Worm (Caenorhabditis elegans): ENCODE data around the gene grp-1.

Gene grp-1

DNA sequence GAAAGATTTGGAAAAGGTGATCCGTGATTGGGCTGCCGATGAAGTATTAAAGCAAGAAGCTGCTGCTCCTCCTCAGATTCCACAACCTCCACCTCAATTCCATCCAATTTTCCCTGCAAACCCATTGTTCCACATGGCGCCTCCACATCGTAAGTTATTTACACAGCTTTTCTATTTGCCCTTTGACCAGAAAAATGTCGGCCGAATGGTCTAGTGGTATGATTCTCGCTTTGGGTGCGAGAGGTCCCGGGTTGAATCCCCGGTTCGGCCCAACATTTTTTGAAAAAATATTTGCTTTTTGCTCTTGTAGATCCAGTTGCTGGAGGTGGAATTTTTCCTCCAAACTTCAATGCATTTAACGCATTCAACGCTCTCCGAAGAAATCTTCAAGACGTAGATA is 16.3 kb upstream of the grp-1 start (continued):
- TF ChIP-seq fos-1 (tag; optimal IDR thresholded peaks at IDR 0.05) = no peak
- no peak for TF ChIP-seq R02D3.7 (tag; optimal IDR thresholded peaks at IDR 0.05)
- 0 out of 4 replicates have a peak, but pooled peaks have one; percentile 10 to 15 for TF ChIP-seq madf-5 (GFP tag; IDR thresholded peaks at IDR 0.05)
- TF ChIP-seq F26F4.8 (GFP tag; conservative IDR thresholded peaks at IDR 0.05) = peak; percentile 71; the same call in 1 of the 2 replicates

DNA sequence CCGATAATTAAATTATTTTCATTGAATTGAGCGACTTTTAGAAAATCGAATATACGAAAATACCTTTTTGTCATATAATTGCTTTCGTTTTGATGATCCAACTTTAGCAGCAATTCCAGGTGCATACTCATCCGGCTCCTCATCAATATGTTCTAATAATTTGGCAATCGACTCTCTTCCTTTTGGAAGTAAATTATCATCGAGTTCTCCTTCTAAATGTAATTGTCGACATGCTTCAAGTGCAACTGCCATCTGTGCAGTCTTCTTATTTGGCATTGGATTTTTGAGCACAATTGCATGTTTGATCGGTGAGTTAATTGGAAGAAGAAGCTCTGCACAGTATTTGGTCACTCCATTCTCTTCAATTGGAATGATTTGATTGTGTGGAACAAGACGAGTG is 8.3 kb upstream of the grp-1 start:
- TF ChIP-seq unc-62 (GFP tag; optimal IDR thresholded peaks at IDR 0.05 in 1 of 2) = peak in 1 of 2 experiments; percentile 97
- no peak for TF ChIP-seq unc-62 (tag; optimal IDR thresholded peaks at IDR 0.05)
- no peak for TF ChIP-seq F49E8.2 (tag; optimal IDR thresholded peaks at IDR 0.05; ENCODE audit: borderline replicate concordance)
- no peak for TF ChIP-seq F44E2.7 (GFP tag; IDR thresholded peaks at IDR 0.05)

DNA sequence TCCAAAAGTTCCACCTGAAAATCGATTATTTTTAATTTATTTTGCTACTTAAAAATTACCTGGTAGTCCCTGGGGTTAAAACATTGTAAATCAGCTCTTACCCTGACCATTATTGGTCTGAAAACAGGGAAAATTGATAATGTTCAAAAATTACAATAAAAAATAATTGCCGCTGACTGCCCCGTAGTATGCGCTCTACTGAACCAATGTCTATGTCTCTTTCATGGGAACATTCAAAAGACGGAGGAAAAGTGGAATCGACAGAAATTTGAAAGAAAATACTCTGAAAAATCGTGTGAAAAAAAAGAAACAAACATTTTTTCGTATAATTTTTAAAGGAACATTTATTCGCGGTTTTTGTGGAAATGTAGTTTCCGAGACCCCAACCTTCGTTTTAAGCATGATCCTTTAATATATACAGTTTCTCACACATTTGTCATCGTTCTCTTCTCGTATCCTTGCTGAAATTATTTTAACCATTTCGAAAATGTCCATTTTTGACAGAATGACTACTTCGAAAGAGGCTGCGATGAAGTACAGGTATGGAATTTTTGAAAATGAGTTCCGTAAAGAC is 5.3 kb upstream of the grp-1 start, which contains the start of the genes dcr-1 and apc-2:
TSS of gene dcr-1 (minus strand) at position 117 of the 574 bp plus-strand sequence.
TSS of gene apc-2 (plus strand) at position 465 of the 574 bp plus-strand sequence.
- TF ChIP-seq ama-1 (optimal IDR thresholded peaks at IDR 0.05) = no peak
- TF ChIP-seq dpl-1 (GFP tag; optimal IDR thresholded peaks at IDR 0.05) = peak; percentile 37
- peak; percentile 10 for TF ChIP-seq nhr-28 (tag; optimal IDR thresholded peaks at IDR 0.05)

DNA sequence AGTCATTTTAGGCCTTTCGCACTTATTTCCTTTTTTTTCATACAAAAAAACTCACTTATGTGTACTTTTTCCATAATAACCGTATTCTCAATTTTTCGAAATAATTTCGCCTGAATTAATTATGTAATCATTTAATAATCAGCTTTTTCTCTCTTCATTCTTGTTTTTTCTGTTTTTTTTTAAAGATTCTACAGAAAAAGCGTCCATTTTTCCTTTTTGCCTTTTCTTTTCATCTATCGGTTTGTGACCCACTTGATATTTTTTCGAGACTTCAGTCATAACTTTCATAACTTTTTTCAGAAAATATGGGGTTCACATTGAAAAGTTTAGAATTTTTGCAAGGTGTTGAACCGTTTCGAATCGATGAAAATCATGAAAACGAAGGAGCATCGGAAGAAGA is 2.7 kb downstream of the grp-1 start, which contains the start of gene vms-1:
TSS of gene vms-1 (plus strand) at position 301 of the 400 bp plus-strand sequence.
- TF ChIP-seq R02D3.7 (tag; optimal IDR thresholded peaks at IDR 0.05) (no peak), nhr-102 (tag; optimal IDR thresholded peaks at IDR 0.05) (no peak), daf-8 (GFP tag; IDR thresholded peaks at IDR 0.05) (no peak), nhr-42 (GFP tag; IDR thresholded peaks at IDR 0.05) (no peak), lin-15B (tag; optimal IDR thresholded peaks at IDR 0.05) (no peak), spr-3 (GFP tag; optimal IDR thresholded peaks at IDR 0.05) (no peak), lsy-2 (tag; optimal IDR thresholded peaks at IDR 0.05) (no peak), F37D6.2 (tag; optimal IDR thresholded peaks at IDR 0.05) (no peak), lin-13 (GFP tag; optimal IDR thresholded peaks at IDR 0.05) (no peak), dve-1 (tag; optimal IDR thresholded peaks at IDR 0.05; ENCODE audit: insufficient read depth) (no peak), Y75B8A.6 (GFP tag; IDR thresholded peaks at IDR 0.05) (no peak), ceh-44 (GFP tag; IDR thresholded peaks at IDR 0.05) (no peak), lin-38 (GFP tag; IDR thresholded peaks at IDR 0.05) (no peak), F10B5.3 (tag; optimal IDR thresholded peaks at IDR 0.05) (no peak), mep-1 (tag; optimal IDR thresholded peaks at IDR 0.05) (no peak), T20F7.1 (GFP tag; optimal IDR thresholded peaks at IDR 0.05) (no peak), zfp-2 (tag; optimal IDR thresholded peaks at IDR 0.05) (no peak), lin-39 (tag; optimal IDR thresholded peaks at IDR 0.05) (no peak), jun-1 (tag; optimal IDR thresholded peaks at IDR 0.05) (no peak), set-16 (GFP tag; IDR thresholded peaks at IDR 0.05) (no peak)

DNA sequence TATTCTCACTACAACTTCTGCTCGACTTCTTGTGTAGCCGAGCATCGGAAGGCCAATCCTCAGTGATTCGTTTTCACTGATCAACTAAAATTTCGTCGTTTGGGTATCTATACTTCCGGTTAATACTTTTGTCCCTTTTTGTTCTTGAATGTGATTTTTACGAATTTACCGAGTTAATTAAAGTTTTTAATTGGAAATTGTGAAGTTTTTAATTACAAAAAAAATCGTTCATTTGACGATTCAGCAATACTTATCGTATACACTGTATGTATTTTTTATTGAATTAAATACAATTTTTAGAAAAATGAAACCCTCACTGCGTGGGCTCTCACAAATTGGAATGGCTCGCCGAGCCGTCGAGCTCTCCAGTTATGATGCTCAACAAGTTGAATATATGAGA is 5.9 kb downstream of the grp-1 start, which contains the start of gene idi-1:
TSS of gene idi-1 (plus strand) at position 301 of the 400 bp plus-strand sequence.
- TF ChIP-seq nhr-42 (GFP tag; IDR thresholded peaks at IDR 0.05) (no peak), lin-13 (GFP tag; optimal IDR thresholded peaks at IDR 0.05) (no peak), Y75B8A.6 (GFP tag; IDR thresholded peaks at IDR 0.05) (no peak), dmd-8 (GFP tag; IDR thresholded peaks at IDR 0.05) (no peak), lir-3 (tag; optimal IDR thresholded peaks at IDR 0.05) (no peak), unc-130 (GFP tag; optimal IDR thresholded peaks at IDR 0.05) (no peak), saeg-2 (GFP tag; IDR thresholded peaks at IDR 0.05) (no peak), mxl-3 (GFP tag; optimal IDR thresholded peaks at IDR 0.05) (no peak)

Data from whole organism, L4 larva.